Fruit fly (Drosophila melanogaster) whole organism, embryonic: ENCODE measurements around the gene CG13623.
A peak's percentile ranks its signal among the peaks of the same experiment; 100 is the strongest.

ENCODE experiments used
- CG10431 ChIP-seq: fragments of 200-800 bp; sonication (Bioruptor generic); optimal IDR thresholded peaks from 3 replicates; lab custom pipeline; 2018; ENCODE audit warnings: missing biosample characterization, mild to moderate bottlenecking, missing genetic modification characterization
- CG11093 ChIP-seq: fragments of 200-800 bp; sonication (Bioruptor generic); IDR thresholded peaks from 3 replicates; pipeline ENCODE4 v1.3.6; 2022; ENCODE audit warnings: missing biosample characterization, missing genetic modification characterization
- CG12299 ChIP-seq: fragments of 200-800 bp; sonication (Bioruptor generic); optimal IDR thresholded peaks from 2 replicates; lab custom pipeline; 2018; ENCODE audit warnings: missing biosample characterization, mild to moderate bottlenecking, missing genetic modification characterization
- CG12744 ChIP-seq: fragments of 200-800 bp; sonication (Bioruptor generic); optimal IDR thresholded peaks from 2 replicates; lab custom pipeline; 2016; ENCODE audit warnings: missing biosample characterization, missing genetic modification characterization
- CG13624 ChIP-seq: fragments of 200-800 bp; sonication (Bioruptor generic); optimal IDR thresholded peaks from 2 replicates; lab custom pipeline; 2016; ENCODE audit warnings: missing biosample characterization, missing genetic modification characterization
- CG1602 ChIP-seq: fragments of 200-800 bp; sonication (Bioruptor generic); optimal IDR thresholded peaks from 3 replicates; lab custom pipeline; 2016; ENCODE audit warnings: missing biosample characterization, missing genetic modification characterization
- CG1647 ChIP-seq: fragments of 200-800 bp; sonication (Bioruptor generic); optimal IDR thresholded peaks from 3 replicates; lab custom pipeline; 2016; ENCODE audit warnings: missing biosample characterization, missing genetic modification characterization
- CG17802 ChIP-seq: fragments of 200-800 bp; sonication (Bioruptor generic); optimal IDR thresholded peaks from 2 replicates; lab custom pipeline; 2018; ENCODE audit warnings: missing biosample characterization, mild to moderate bottlenecking, missing genetic modification characterization, moderate library complexity
- CG30020 ChIP-seq: fragments of 200-800 bp; optimal IDR thresholded peaks from 2 replicates; lab custom pipeline; 2019; ENCODE audit warnings: missing biosample characterization, mild to moderate bottlenecking, missing genetic modification characterization, moderate library complexity
- CG3726 ChIP-seq: fragments of 200-800 bp; sonication (Bioruptor generic); IDR thresholded peaks from 3 replicates; pipeline ENCODE4, ENCODE4 v1.3.6; 2022; ENCODE audit warnings: missing biosample characterization, missing genetic modification characterization
- CG4360 ChIP-seq: fragments of 200-800 bp; sonication (Bioruptor generic); IDR thresholded peaks from 2 replicates; pipeline ENCODE4 v1.3.6; 2022; ENCODE audit warnings: missing biosample characterization, missing genetic modification characterization
- CG5953 ChIP-seq: fragments of 200-800 bp; sonication (Bioruptor generic); IDR thresholded peaks from 2 replicates; pipeline ENCODE4 v1.3.6; 2022; ENCODE audit warnings: missing biosample characterization, missing genetic modification characterization
- CG6791 ChIP-seq: fragments of 200-800 bp; sonication (Bioruptor generic); IDR thresholded peaks from 3 replicates; pipeline ENCODE4 v1.3.6; 2022; ENCODE audit warnings: missing biosample characterization, missing genetic modification characterization; ENCODE audit not compliant: partially characterized antibody
- CG8924 ChIP-seq: fragments of 200-800 bp; optimal IDR thresholded peaks from 3 replicates; lab custom pipeline; 2019; ENCODE audit warnings: missing biosample characterization, mild to moderate bottlenecking, missing genetic modification characterization, moderate library complexity
- CG9609 ChIP-seq: fragments of 200-800 bp; sonication (Bioruptor generic); optimal IDR thresholded peaks from 3 replicates; lab custom pipeline; 2016; ENCODE audit warnings: missing biosample characterization, missing genetic modification characterization
- CG9817 ChIP-seq: fragments of 200-800 bp; sonication (Bioruptor generic); optimal IDR thresholded peaks from 2 replicates; lab custom pipeline; 2018; ENCODE audit warnings: missing biosample characterization, mild to moderate bottlenecking, missing genetic modification characterization, moderate library complexity
- Deaf1 ChIP-seq: fragments of 200-800 bp; optimal IDR thresholded peaks from 3 replicates; lab custom pipeline; 2019; ENCODE audit warnings: missing biosample characterization, mild to moderate bottlenecking, missing genetic modification characterization, moderate library complexity
- Dip2 ChIP-seq: fragments of 200-800 bp; sonication (Bioruptor generic); IDR thresholded peaks from 2 replicates; pipeline ENCODE4 v1.3.6; 2022; ENCODE audit warnings: missing biosample characterization, missing genetic modification characterization
- Dll ChIP-seq: fragments of 200-800 bp; sonication (Bioruptor generic); IDR thresholded peaks from 4 replicates; pipeline ENCODE4 v1.3.6; 2022; ENCODE audit warnings: missing biosample characterization, missing genetic modification characterization; ENCODE audit not compliant: partially characterized antibody
- ERR ChIP-seq: fragments of 200-800 bp; sonication (Bioruptor generic); optimal IDR thresholded peaks from 2 replicates; lab custom pipeline; 2016; ENCODE audit warnings: missing biosample characterization, missing genetic modification characterization
- Elba2 ChIP-seq: fragments of 200-800 bp; sonication (Bioruptor generic); optimal IDR thresholded peaks from 3 replicates; lab custom pipeline; 2016; ENCODE audit warnings: missing biosample characterization, missing genetic modification characterization
- Fer1 ChIP-seq: fragments of 200-800 bp; sonication (Bioruptor generic); optimal IDR thresholded peaks from 2 replicates; lab custom pipeline; 2017; ENCODE audit warnings: missing biosample characterization, mild to moderate bottlenecking, missing genetic modification characterization
- HLH4C ChIP-seq: fragments of 200-800 bp; sonication (Bioruptor generic); IDR thresholded peaks from 3 replicates; pipeline ENCODE4 v1.3.6; 2022; ENCODE audit warnings: missing biosample characterization, missing genetic modification characterization; ENCODE audit not compliant: partially characterized antibody
- Hmr ChIP-seq: fragments of 200-800 bp; sonication (Bioruptor generic); optimal IDR thresholded peaks from 3 replicates; lab custom pipeline; 2017; ENCODE audit warnings: mild to moderate bottlenecking, missing biosample characterization, missing genetic modification reagents, missing genetic modification characterization
- Hmx ChIP-seq: fragments of 200-800 bp; sonication (Bioruptor generic); optimal IDR thresholded peaks from 2 replicates; lab custom pipeline; 2016; ENCODE audit warnings: missing biosample characterization, missing genetic modification characterization
- Hr3 ChIP-seq: fragments of 200-800 bp; sonication (Bioruptor generic); optimal IDR thresholded peaks from 3 replicates; lab custom pipeline; 2016; ENCODE audit warnings: missing biosample characterization, missing genetic modification characterization
- Lpt ChIP-seq: fragments of >200 bp; optimal IDR thresholded peaks from 2 replicates; lab custom pipeline; 2018; ENCODE audit warnings: missing biosample characterization, missing genetic modification characterization
- Med ChIP-seq: fragments of 200-800 bp; sonication (Bioruptor generic); peaks from one replicate; lab custom pipeline; 2016; ENCODE audit warnings: missing biosample characterization, missing genetic modification characterization, mild to moderate bottlenecking, inconsistent platforms, moderate library complexity
- NC2β ChIP-seq: fragments of 200-800 bp; sonication (Bioruptor generic); optimal IDR thresholded peaks from 2 replicates; lab custom pipeline; 2016; ENCODE audit warnings: missing biosample characterization, missing genetic modification characterization
- Ptx1 ChIP-seq: fragments of 200-800 bp; sonication (Bioruptor generic); IDR thresholded peaks from 2 replicates; pipeline ENCODE4 v1.3.6; 2022; ENCODE audit warnings: missing biosample characterization, missing genetic modification characterization
- Sox102F ChIP-seq: fragments of 200-800 bp; sonication (Bioruptor generic); optimal IDR thresholded peaks from 2 replicates; lab custom pipeline; 2018; ENCODE audit warnings: missing biosample characterization, mild to moderate bottlenecking, missing genetic modification characterization, moderate library complexity
- bab2 ChIP-seq: fragments of 200-800 bp; sonication (Bioruptor generic); optimal IDR thresholded peaks from 2 replicates; lab custom pipeline; 2016; ENCODE audit warnings: missing biosample characterization, missing genetic modification characterization
- br ChIP-seq: fragments of >200 bp; optimal IDR thresholded peaks from 2 replicates; lab custom pipeline; 2017
- cad ChIP-seq: fragments of >200 bp; optimal IDR thresholded peaks from 2 replicates; lab custom pipeline; 2017; ENCODE audit warnings: missing biosample characterization, missing genetic modification characterization
- croc ChIP-seq: fragments of 200-800 bp; sonication (Bioruptor generic); conservative IDR thresholded peaks from 3 replicates; pipeline ENCODE4 v1.3.6; 2022; ENCODE audit warnings: missing biosample characterization, missing genetic modification characterization
- crol ChIP-seq: fragments of 200-800 bp; sonication (Bioruptor generic); IDR thresholded peaks from 2 replicates; pipeline ENCODE4 v1.3.6; 2022; ENCODE audit warnings: missing biosample characterization, missing genetic modification characterization
- cwo ChIP-seq: fragments of 200-800 bp; sonication (Bioruptor generic); optimal IDR thresholded peaks from 3 replicates; lab custom pipeline; 2017; ENCODE audit warnings: missing biosample characterization, missing genetic modification characterization, mild to moderate bottlenecking, moderate library complexity, missing genetic modification reagents
- gcm ChIP-seq: fragments of 200-800 bp; sonication (Bioruptor generic); optimal IDR thresholded peaks from 2 replicates; lab custom pipeline; 2019; ENCODE audit warnings: missing biosample characterization, mild to moderate bottlenecking, missing genetic modification characterization, moderate library complexity
- jumu ChIP-seq: fragments of 200-800 bp; sonication (Bioruptor generic); optimal IDR thresholded peaks from 3 replicates; lab custom pipeline; 2016; ENCODE audit warnings: missing biosample characterization, missing genetic modification characterization
- lab ChIP-seq: fragments of 200-800 bp; sonication (Bioruptor generic); optimal IDR thresholded peaks from 3 replicates; lab custom pipeline; 2017; ENCODE audit warnings: missing biosample characterization, missing genetic modification characterization, mild to moderate bottlenecking, moderate library complexity, missing genetic modification reagents
- lov ChIP-seq, 2 experiments: fragments of 200-800 bp in 1 of 2; fragments of >200 bp in 1 of 2; sonication (Bioruptor generic) in 1 of 2; IDR thresholded peaks in 1 of 2; optimal IDR thresholded peaks in 1 of 2; 2 replicates in 1 of 2; 3 replicates in 1 of 2; pipeline versions ENCODE4 v1.3.6 to Lab custom; 2017 to 2022; ENCODE audit warnings: missing biosample characterization in 1 of 2, missing genetic modification characterization in 1 of 2
- mld ChIP-seq: fragments of 200-800 bp; sonication (Bioruptor generic); IDR thresholded peaks from 3 replicates; pipeline ENCODE4 v1.3.6; 2022; ENCODE audit warnings: missing biosample characterization, missing genetic modification characterization; ENCODE audit not compliant: partially characterized antibody
- nerfin-1 ChIP-seq: fragments of 200-800 bp; sonication (Bioruptor generic); optimal IDR thresholded peaks from 3 replicates; lab custom pipeline; 2019; ENCODE audit warnings: missing biosample characterization, mild to moderate bottlenecking, missing genetic modification characterization, moderate library complexity
- org-1 ChIP-seq: fragments of 200-800 bp; sonication (Bioruptor generic); optimal IDR thresholded peaks from 2 replicates; lab custom pipeline; 2017; ENCODE audit warnings: missing biosample characterization, missing genetic modification characterization
- rib ChIP-seq: fragments of 200-800 bp; sonication (Bioruptor generic); IDR thresholded peaks from 2 replicates; pipeline ENCODE4 v1.3.6; 2022; ENCODE audit warnings: missing biosample characterization, missing genetic modification characterization
- sima ChIP-seq: fragments of 200-800 bp; sonication (Bioruptor generic); optimal IDR thresholded peaks from 2 replicates; lab custom pipeline; 2016; ENCODE audit warnings: missing biosample characterization, missing genetic modification characterization
- sisA ChIP-seq: fragments of 200-800 bp; sonication (Bioruptor generic); IDR thresholded peaks from 2 replicates; pipeline ENCODE4 v1.3.6; 2022; ENCODE audit warnings: missing biosample characterization, missing genetic modification characterization
- sna ChIP-seq: fragments of 200-800 bp; sonication (Bioruptor generic); IDR thresholded peaks from 2 replicates; pipeline ENCODE4 v1.3.6; 2022; ENCODE audit warnings: missing biosample characterization, missing genetic modification characterization; ENCODE audit not compliant: partially characterized antibody
- stwl ChIP-seq: fragments of 200-800 bp; sonication (Bioruptor generic); optimal IDR thresholded peaks from 3 replicates; lab custom pipeline; 2018; ENCODE audit warnings: missing biosample characterization, mild to moderate bottlenecking, missing genetic modification characterization, moderate library complexity
- tll ChIP-seq, 2 experiments: fragments of 200-800 bp in 1 of 2; fragments of >200 bp in 1 of 2; sonication (Bioruptor generic) in 1 of 2; optimal IDR thresholded peaks; 2 replicates each; lab custom pipeline; 2017 to 2019; ENCODE audit warnings: missing biosample characterization in 2 of 2, missing genetic modification characterization in 2 of 2, mild to moderate bottlenecking in 1 of 2, moderate library complexity in 1 of 2
- tna ChIP-seq: fragments of 200-800 bp; sonication (Bioruptor generic); IDR thresholded peaks from 2 replicates; pipeline ENCODE4 v1.3.6; 2022; ENCODE audit warnings: missing biosample characterization, missing genetic modification characterization; ENCODE audit not compliant: partially characterized antibody
- zfh2 ChIP-seq: fragments of 200-800 bp; sonication (Bioruptor generic); optimal IDR thresholded peaks from 2 replicates; lab custom pipeline; 2016; ENCODE audit warnings: missing biosample characterization, missing genetic modification characterization

The CG13623 gene

dm6 chr3R:24575109-24575508, 44.8 kb upstream of the CG13623 start (continued):
- TF ChIP-seq Deaf1 (tag; lab: Kevin White, UChicago) (peak; percentile 44), CG12744 (GFP tag; lab: Kevin White, UChicago) (no peak), CG8924 (tag; lab: Kevin White, UChicago) (no peak), lab (GFP tag; lab: Kevin White, UChicago) (no peak), tna (GFP tag; lab: Robert Waterston, UW) (no peak), CG17802 (tag; lab: Kevin White, UChicago) (no peak), Fer1 (GFP tag; lab: Kevin White, UChicago) (no peak), HLH4C (no peak), Lpt (no peak), tll (GFP tag; optimal IDR thresholded peaks at IDR 0.05; lab: Kevin White, UChicago) (no peak), crol (GFP tag; lab: Robert Waterston, UW) (peak; percentile 40; the same call in 1 of the 2 replicates), CG4360 (GFP tag; lab: Robert Waterston, UW) (0 out of 2 replicates have a peak, but pooled peaks have one; percentile 29), CG11093 (GFP tag; lab: Robert Waterston, UW) (no peak), br (no peak), NC2β (GFP tag; lab: Kevin White, UChicago) (no peak), lov (optimal IDR thresholded peaks at IDR 0.05; lab: Kevin White, UChicago) (no peak), lov (GFP tag; IDR thresholded peaks at IDR 0.05; lab: Robert Waterston, UW) (no peak), org-1 (no peak), jumu (GFP tag; lab: Kevin White, UChicago) (no peak), bab2 (no peak), Hr3 (GFP tag; lab: Kevin White, UChicago) (no peak), mld (GFP tag; lab: Robert Waterston, UW) (peak; percentile 50; the same call in 1 of the 3 replicates), ERR (GFP tag; lab: Kevin White, UChicago) (no peak), cwo (GFP tag; lab: Kevin White, UChicago) (no peak), Med (GFP tag; lab: Kevin White, UChicago) (peak; percentile 90), CG12299 (tag; lab: Kevin White, UChicago) (no peak), croc (GFP tag; lab: Robert Waterston, UW) (no peak), Dll (no peak), CG3726 (GFP tag; lab: Robert Waterston, UW) (no peak), CG6791 (GFP tag; lab: Robert Waterston, UW) (no peak), CG5953 (GFP tag; lab: Robert Waterston, UW) (no peak), CG1602 (no peak), CG9817 (tag; lab: Kevin White, UChicago) (no peak), Ptx1 (GFP tag; lab: Robert Waterston, UW) (no peak), nerfin-1 (tag; lab: Kevin White, UChicago) (peak; percentile 66), rib (GFP tag; lab: Robert Waterston, UW) (no peak)

dm6 chr3R:24574123-24574522, 43.8 kb upstream of the CG13623 start:
- TF ChIP-seq stwl (tag; lab: Kevin White, UChicago) (no peak), Dip2 (GFP tag; lab: Robert Waterston, UW) (no peak), Sox102F (GFP tag; lab: Kevin White, UChicago) (peak; percentile 49), Hmr (GFP tag; lab: Kevin White, UChicago) (peak; percentile 85), zfh2 (GFP tag; lab: Kevin White, UChicago) (no peak), sna (GFP tag; lab: Robert Waterston, UW) (no peak), cad (no peak), CG1647 (no peak), Hmx (no peak), CG10431 (GFP tag; lab: Kevin White, UChicago) (no peak), sima (GFP tag; lab: Kevin White, UChicago) (no peak), CG9609 (no peak), CG9817 (tag; lab: Kevin White, UChicago) (peak; percentile 29), gcm (GFP tag; lab: Kevin White, UChicago) (peak; percentile 27), CG30020 (tag; lab: Kevin White, UChicago) (no peak), sisA (GFP tag; lab: Robert Waterston, UW) (no peak), CG13624 (peak; percentile 53), Elba2 (GFP tag; lab: Kevin White, UChicago) (no peak)
